Fruit fly (Drosophila melanogaster): Measurements from ENCODE around the gene Rbf2.

Gene Rbf2

DNA sequence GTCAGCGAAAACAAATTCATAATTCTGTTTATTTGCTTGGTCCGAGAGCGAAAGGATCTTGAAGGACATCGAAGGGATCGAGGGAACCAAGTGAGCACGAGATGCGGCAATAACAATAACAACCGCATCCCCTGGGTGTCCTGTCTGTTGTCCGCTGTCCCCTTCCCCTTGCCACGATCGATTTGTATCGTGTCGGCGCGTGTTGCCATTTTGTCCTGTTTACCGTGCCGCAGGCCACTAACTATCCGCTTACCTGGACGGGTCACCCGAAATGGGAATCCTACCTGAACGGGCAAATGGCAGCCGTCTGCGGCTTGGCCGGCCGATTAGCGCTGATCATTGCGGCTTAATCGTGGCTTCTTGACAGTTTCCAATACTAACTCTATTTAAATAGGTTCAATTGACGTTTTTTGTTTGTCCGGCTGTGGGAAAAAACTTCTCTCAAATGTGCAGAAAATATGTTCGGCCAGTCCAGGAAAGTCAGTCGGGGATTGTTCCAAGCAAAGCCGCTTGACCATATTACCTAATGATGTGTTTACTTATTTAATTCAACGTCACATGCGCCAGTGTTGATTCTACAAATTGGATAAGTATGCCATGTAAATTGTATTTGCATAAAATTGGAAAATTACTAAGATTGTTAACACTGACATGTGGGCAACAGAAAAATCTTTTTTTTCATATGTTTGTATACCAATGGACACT is 24.1 kb downstream of the Rbf2 start:
- TF ChIP-seq CTCF (optimal IDR thresholded peaks at IDR 0.05) (no peak), CG8478 (optimal IDR thresholded peaks at IDR 0.05) (no peak)

DNA sequence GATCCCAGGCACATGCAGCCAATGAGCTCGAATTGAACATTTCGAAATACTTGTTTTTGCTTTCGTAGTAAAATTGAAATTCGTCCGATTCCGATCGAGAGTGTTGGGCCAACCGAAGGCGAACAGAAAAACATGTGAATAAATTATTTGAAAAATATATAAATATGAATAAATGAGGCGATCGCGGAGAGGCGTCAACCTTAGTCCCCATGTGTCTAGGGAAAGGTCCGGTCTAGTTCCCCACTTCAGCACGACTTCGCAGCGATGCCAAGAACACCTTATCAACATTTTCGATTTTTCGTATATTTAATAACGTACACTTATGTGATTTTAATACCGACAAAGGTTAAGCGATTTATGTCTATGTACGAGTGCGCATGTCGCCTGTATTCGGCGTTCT is 26.3 kb downstream of the Rbf2 start:
- TF ChIP-seq CTCF (optimal IDR thresholded peaks at IDR 0.05) (no peak), CG8478 (optimal IDR thresholded peaks at IDR 0.05) (no peak)

DNA sequence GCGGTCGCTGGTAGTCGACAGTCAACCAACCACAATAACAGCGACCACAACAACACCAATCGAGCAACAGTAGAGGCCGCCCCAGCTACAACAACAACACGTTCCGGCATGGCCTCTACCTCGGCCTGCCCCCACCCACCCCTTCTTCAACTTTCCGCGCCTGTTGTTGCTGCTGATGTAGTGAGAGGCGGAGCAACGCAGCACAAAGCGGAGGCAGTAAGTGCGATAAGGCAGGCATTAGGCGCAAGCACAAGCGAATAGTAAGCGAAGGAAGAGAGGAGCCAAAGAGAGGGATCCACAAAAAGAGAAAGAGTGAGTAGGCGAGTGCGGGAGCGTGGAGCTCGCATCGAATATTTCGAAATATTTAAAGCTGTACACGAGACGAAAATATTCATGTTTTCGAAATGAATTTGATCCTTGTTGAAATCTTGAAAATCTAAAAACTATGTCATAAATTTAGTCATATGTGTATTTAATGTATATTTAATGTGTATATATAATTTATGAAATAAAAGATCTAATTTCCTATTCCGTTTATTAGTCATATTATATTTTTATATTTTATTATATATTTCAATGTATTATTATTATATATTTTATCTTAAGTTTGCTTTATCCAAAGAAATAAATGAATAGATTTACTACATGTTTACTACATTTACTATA is 28.0 kb downstream of the Rbf2 start:
- TF ChIP-seq CTCF (optimal IDR thresholded peaks at IDR 0.05): no peak
- no peak for TF ChIP-seq CG8478 (optimal IDR thresholded peaks at IDR 0.05)

DNA sequence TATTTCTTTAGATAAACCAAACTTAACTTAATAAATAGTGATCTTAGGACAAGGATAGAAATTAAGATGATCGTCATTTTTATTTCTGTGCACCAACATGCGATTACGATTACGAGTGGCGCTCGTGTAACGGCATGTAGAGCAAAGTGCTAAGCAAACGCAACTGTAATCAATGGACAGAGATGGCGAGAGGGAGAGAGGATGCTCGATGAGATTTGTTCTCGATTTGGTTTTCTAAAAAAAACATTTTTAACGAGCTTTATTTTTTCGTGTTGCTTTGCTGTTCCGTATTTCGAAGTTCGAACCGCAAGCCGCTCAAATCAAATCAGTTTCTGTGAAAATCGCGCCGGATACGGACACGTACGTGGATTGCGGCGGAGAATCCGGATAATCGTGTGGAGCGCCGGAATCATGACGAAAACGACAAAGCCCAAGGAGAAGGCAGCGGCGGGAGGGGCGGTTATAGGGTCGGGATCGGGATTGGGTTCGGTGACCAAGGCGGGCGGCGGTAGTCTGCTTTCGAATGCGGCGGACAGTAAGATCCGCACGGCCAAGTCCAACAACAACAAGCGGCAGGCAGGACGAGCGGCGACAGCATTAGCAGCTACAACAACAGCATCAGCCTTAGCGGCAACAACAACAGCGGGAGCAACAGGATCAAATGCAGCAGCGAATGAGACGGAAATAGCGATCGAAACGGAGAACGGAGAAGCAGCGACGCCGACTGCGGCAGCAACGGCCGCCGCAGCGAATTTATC is 28.7 kb downstream of the Rbf2 start:
- no peak for TF ChIP-seq CTCF (optimal IDR thresholded peaks at IDR 0.05)
- no peak for TF ChIP-seq CG8478 (optimal IDR thresholded peaks at IDR 0.05)

DNA sequence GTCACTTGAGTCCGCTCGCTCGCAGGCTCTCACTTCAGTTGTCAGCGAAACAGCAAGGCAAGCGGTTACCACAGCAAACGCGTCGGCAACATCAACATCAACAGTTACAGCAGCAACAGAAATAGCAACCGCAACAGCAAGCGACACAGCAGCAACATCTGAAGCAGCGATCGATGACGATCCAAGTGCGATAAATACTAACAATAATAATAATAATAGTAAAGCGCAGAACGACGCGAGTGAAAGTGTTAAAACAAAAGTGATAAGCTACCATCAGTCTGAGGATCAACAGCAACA is 29.3 kb downstream of the Rbf2 start:
- no peak for TF ChIP-seq CG8478 (optimal IDR thresholded peaks at IDR 0.05)
- no peak for TF ChIP-seq CTCF (optimal IDR thresholded peaks at IDR 0.05)

DNA sequence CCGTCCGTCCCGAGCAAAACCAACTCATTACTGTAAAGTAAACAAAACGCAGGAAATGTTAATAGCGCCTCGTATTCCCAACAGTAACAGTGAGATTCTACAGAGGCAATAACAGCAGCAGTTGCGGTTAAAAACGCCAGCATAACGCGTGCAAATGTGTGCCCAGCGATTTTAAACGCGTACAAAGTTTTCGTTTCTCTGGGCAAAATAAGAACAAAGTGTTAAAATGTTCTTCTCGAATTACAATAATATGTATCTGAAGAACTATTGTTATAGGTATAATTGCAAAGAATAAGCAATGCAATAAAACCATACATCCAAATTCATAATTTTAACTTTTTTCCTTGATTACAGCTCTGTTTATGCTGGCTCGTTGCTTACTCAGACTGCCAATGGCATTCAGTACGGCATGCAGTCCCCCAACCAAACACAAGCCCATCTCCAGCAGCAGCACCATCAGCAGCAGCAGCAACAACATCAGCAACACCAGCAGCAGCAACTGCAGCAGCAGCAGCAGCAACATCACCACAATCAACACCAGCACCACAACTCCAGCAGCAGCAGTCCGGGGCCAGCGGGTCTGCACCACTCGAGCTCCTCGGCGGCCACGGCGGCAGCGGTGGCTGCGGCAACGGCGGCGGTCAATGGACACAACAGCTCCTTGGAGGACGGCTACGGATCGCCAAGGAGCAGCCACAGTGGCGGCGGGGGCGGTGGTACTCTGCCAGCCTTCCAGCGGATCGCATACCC is 33.9 kb downstream of the Rbf2 start:
- TF ChIP-seq CG8478 (optimal IDR thresholded peaks at IDR 0.05): no peak
- TF ChIP-seq CTCF (optimal IDR thresholded peaks at IDR 0.05): no peak

DNA sequence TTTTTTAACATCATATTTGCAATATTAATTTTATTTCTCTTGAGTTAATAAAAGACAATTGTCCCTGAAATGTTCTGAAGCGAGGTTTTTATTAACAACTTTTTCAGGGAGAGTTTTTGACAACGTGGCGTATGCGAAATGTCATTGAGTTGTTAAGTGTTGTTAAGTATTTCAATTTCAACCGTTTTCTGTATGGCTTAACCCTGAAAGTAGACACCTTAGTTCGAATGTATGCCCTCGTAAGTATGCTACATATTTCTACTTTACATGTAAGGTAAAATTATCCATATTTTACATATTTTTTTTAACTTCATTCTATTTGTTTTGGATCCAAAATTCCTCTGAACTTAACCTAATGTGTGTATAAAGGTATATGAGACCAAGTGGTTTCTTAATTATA is 38.8 kb downstream of the Rbf2 start:
- TF ChIP-seq CTCF (optimal IDR thresholded peaks at IDR 0.05) (peak; percentile 15 to 53), CG8478 (optimal IDR thresholded peaks at IDR 0.05) (no peak)

DNA sequence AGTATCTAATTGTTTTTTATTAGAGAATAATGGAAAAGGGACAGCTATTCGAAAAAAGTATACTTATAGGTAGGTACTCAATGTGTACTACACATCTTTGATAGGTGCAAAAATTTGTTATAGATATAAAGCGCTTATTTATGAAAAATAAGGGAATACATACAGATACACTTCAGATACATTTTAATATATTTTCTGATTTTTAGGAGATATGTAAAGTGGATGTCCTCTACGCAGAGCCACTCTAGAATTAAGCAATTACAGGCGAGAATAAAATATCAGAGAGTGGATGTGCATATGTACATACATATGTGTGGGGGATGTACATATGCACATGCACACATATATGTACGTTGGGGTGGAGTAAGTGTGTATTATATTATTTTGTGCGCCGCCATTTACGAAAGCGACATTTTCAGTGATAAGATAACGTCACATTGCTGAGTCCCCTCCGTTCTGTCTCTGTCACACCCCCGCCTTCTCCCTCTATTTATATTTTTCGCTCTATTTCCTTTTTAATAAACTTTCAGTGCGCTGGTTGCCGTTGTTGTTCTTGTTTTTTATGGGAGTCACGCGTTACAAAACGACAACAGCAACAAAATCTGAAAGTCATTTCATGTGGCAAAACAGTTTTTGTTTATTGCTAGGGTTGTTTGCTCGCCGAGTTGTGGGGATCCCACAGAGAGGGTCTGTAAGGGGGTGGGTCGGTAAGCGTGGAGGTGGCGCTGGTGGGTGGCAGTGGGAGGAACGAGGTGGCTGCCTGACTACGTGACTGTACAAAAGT is 39.6 kb downstream of the Rbf2 start:
- no peak for TF ChIP-seq CTCF (optimal IDR thresholded peaks at IDR 0.05)
- peak; percentile 61 for TF ChIP-seq CG8478 (optimal IDR thresholded peaks at IDR 0.05)

DNA sequence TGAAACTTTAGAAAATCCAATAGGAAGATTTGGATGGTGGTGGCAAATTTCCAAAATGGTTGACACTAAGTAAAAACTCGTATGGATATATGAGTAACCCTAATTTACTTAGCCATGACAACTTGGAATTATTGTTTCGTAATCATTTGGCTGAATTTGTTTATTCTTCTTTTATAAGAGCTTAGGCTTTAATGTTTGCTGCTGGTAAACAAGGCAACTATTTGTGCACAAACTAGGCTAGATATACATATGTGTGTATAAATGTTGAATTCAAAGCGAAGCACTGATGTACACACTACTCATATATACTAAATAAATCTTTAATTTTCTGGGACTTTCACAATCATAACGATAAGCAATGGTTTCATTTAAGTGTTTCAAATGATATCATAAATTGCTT is 40.7 kb downstream of the Rbf2 start:
- TF ChIP-seq CTCF (optimal IDR thresholded peaks at IDR 0.05) (no peak), CG8478 (optimal IDR thresholded peaks at IDR 0.05) (no peak)

DNA sequence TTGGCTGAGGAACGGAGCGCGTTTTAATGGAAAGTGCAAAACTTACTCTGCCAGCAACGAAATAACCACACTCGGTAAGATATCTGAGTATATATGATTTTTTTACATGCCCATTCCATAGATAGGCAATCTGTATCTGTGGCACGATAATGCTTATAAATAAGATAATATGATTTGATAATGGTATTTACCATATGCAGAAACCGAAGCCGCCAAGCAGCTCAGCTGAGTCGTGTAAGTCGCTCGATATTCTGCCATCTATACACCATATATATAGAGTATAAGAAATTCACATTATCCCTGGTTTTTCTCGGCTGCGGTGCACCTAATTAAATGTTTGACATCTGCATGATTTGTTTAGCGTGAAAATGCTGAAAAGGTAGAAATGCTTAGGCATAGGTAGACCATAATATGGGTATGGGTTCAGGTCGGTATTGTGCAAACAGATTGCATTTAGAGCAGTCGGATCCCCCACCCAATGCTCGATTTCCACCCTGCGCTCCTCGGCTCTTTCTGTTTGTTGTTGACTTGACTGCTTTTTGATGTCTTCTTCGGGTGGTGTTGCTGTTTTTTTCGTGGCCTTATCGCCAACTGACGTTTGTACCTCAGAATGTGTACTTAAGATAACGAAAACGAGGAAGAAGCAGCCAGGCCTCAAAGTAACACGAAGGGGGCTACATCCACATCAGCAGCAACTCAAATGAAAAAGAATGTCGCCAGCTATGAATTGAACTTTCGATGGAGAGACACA is 41.7 kb downstream of the Rbf2 start:
- TF ChIP-seq CG8478 (optimal IDR thresholded peaks at IDR 0.05): no peak
- no peak for TF ChIP-seq CTCF (optimal IDR thresholded peaks at IDR 0.05)

DNA sequence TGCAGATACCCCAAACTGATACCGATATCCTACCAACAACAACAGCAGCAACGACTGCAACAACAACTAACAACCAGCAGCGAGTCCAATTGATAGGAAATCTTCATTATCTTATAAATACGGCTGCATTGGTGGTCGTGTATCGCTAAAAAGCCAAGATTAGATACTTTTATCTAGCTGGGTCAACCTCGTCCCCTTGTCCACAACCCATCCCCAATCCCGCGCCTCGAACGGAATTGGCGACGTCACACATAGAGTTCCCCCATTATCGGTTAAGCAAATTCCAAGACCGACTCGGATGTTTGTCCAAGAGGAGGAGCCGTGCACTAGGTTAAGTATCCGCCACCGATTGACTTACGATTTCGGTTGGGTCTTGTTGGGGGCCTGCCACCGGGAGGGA is 43.1 kb downstream of the Rbf2 start:
- TF ChIP-seq CG8478 (optimal IDR thresholded peaks at IDR 0.05) (no peak), CTCF (optimal IDR thresholded peaks at IDR 0.05) (no peak)

DNA sequence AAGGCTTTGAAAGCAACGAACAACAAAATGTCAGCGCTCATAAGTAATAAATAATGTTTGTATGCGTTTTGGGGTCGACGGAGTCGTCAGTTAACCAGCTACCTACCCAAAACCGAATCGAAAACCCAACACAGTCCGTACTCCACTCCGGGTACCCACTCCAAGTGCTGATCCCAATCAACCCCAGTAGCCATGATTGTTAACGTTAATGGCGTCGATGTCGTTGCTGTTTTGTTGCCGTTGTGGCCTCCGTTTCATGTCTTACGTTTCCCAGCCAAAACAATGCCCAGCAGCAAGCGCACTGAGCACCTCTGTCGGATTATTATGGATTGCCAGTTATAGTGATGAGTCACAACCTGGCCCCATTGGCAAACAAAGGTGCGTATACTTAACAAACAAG is 43.8 kb downstream of the Rbf2 start, which contains the start of gene GATAe:
Gene GATAe, plus strand, starts transcription at position 76 of the 400 bp plus-strand sequence.
- TF ChIP-seq CTCF (optimal IDR thresholded peaks at IDR 0.05): no peak
- TF ChIP-seq CG8478 (optimal IDR thresholded peaks at IDR 0.05): no peak

DNA sequence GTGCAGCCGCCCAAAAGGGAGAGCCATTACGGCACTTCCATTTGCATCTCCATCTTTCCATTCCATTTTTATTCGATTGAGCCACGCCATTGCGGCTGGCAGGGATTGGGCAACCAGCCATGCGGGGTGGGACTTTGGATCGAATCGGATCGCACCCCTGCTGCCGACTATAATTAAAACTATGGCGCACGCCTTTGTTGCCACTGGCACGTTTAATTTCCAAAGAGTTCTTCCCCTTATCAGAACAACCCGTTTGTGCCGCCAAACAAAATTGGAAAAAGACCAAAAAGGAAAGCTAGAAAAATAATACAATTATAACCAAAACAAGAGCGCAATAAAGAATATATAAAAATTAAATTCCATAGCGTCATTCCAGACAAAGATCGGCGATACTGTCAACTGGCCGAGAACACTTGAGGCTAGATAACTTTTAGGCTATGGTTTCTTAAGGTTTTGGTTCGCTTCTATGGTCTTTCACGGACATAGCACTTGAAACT is 44.8 kb downstream of the Rbf2 start:
- TF ChIP-seq CG8478 (optimal IDR thresholded peaks at IDR 0.05) (no peak), CTCF (optimal IDR thresholded peaks at IDR 0.05) (no peak)

Data from S2 (cell line).